Worm (Caenorhabditis elegans) whole organism, late embryonic: ENCODE measurements around the gene B0563.1.
A peak's percentile ranks its signal among the peaks of the same experiment; 100 is the strongest.

Experiments used
- T23F11.4 ChIP-seq: fragments of 200-800 bp; sonication (Bioruptor generic); optimal IDR thresholded peaks from 2 replicates; lab custom pipeline; 2018; ENCODE audit warnings: mild to moderate bottlenecking, missing genetic modification characterization, missing compliant biosample characterization
- ahr-1 ChIP-seq: sonication (generic microtip); optimal IDR thresholded peaks from 2 replicates; lab custom pipeline; 2016; ENCODE audit warnings: missing genetic modification characterization, missing compliant biosample characterization
- ceh-14 ChIP-seq: sonication (generic microtip); optimal IDR thresholded peaks from 2 replicates; lab custom pipeline; 2016; ENCODE audit warnings: missing genotype, missing genetic modification characterization, missing compliant biosample characterization
- ceh-18 ChIP-seq: sonication (generic microtip); optimal IDR thresholded peaks from 2 replicates; lab custom pipeline; 2016; ENCODE audit warnings: missing genetic modification characterization, missing compliant biosample characterization
- ceh-2 ChIP-seq: sonication (generic microtip); optimal IDR thresholded peaks from 2 replicates; lab custom pipeline; 2016; ENCODE audit warnings: missing genotype, missing genetic modification characterization, missing compliant biosample characterization
- ceh-22 ChIP-seq: sonication (generic microtip); optimal IDR thresholded peaks from 2 replicates; lab custom pipeline; 2017; ENCODE audit warnings: missing biosample characterization, missing genetic modification characterization
- ceh-24 ChIP-seq: sonication (generic microtip); optimal IDR thresholded peaks from 2 replicates; lab custom pipeline; 2016; ENCODE audit warnings: mild to moderate bottlenecking, missing genetic modification characterization, missing compliant biosample characterization
- ceh-30 ChIP-seq: fragments of 150-350 bp; optimal IDR thresholded peaks from 2 replicates; lab custom pipeline; 2014; ENCODE audit warnings: missing biosample characterization, missing genetic modification characterization
- ceh-45 ChIP-seq: fragments of 200-800 bp; sonication (Bioruptor generic); IDR thresholded peaks from 2 replicates; pipeline ENCODE4 v1.3.6; 2022; ENCODE audit warnings: missing genetic modification reagents, missing genetic modification characterization, missing compliant biosample characterization
- ceh-48 ChIP-seq: sonication (generic microtip); optimal IDR thresholded peaks from 2 replicates; lab custom pipeline; 2016; ENCODE audit warnings: missing genetic modification characterization, inconsistent platforms, missing compliant biosample characterization
- che-1 ChIP-seq: sonication (generic microtip); optimal IDR thresholded peaks from 2 replicates; lab custom pipeline; 2016; ENCODE audit warnings: mild to moderate bottlenecking, missing genetic modification characterization, missing compliant biosample characterization
- dmd-4 ChIP-seq: sonication (generic microtip); optimal IDR thresholded peaks from 2 replicates; lab custom pipeline; 2016; ENCODE audit warnings: borderline replicate concordance, missing genetic modification characterization, missing compliant biosample characterization
- dve-1 ChIP-seq: sonication (generic microtip); optimal IDR thresholded peaks from 2 replicates; lab custom pipeline; 2017; ENCODE audit warnings: antibody characterized with exemption, mild to moderate bottlenecking, missing genetic modification characterization, missing compliant biosample characterization
- elt-2 ChIP-seq: sonication (generic microtip); optimal IDR thresholded peaks from 2 replicates; lab custom pipeline; 2016; ENCODE audit warnings: missing genetic modification reagents, missing genetic modification characterization, missing compliant biosample characterization
- elt-4 ChIP-seq: sonication (generic microtip); optimal IDR thresholded peaks from 2 replicates; lab custom pipeline; 2016; ENCODE audit warnings: missing genetic modification characterization, missing compliant biosample characterization
- ets-4 ChIP-seq: sonication (generic microtip); optimal IDR thresholded peaks from 2 replicates; lab custom pipeline; 2016; ENCODE audit warnings: missing genetic modification characterization, missing compliant biosample characterization
- eyg-1 ChIP-seq: sonication (generic microtip); optimal IDR thresholded peaks from 2 replicates; lab custom pipeline; 2016; ENCODE audit warnings: missing genotype, missing genetic modification characterization, missing compliant biosample characterization
- fkh-10 ChIP-seq: fragments of 150-350 bp; optimal IDR thresholded peaks from 2 replicates; lab custom pipeline; 2014; ENCODE audit warnings: missing biosample characterization, missing genetic modification reagents, missing genetic modification characterization
- fkh-6 ChIP-seq: sonication (generic microtip); optimal IDR thresholded peaks from 2 replicates; lab custom pipeline; 2016; ENCODE audit warnings: missing genetic modification characterization, missing compliant biosample characterization
- hlh-13 ChIP-seq: fragments of 200-800 bp; sonication (Bioruptor generic); optimal IDR thresholded peaks from 2 replicates; lab custom pipeline; 2018; ENCODE audit warnings: mild to moderate bottlenecking, missing genetic modification characterization, missing compliant biosample characterization
- hlh-15 ChIP-seq: sonication (generic microtip); optimal IDR thresholded peaks from 2 replicates; lab custom pipeline; 2016; ENCODE audit warnings: missing genetic modification characterization, missing compliant biosample characterization
- hlh-30 ChIP-seq: sonication (generic microtip); optimal IDR thresholded peaks from 2 replicates; lab custom pipeline; 2017; ENCODE audit warnings: antibody characterized with exemption, missing genetic modification characterization, missing compliant biosample characterization; ENCODE audit not compliant: insufficient read depth
- hlh-6 ChIP-seq: sonication (generic microtip); optimal IDR thresholded peaks from 2 replicates; lab custom pipeline; 2016; ENCODE audit warnings: missing genotype, missing genetic modification characterization, missing compliant biosample characterization
- lin-11 ChIP-seq: fragments of 200-800 bp; sonication (Bioruptor generic); optimal IDR thresholded peaks from 2 replicates; lab custom pipeline; 2018; ENCODE audit warnings: mild to moderate bottlenecking, missing genetic modification characterization, missing compliant biosample characterization
- mec-3 ChIP-seq: sonication (generic microtip); optimal IDR thresholded peaks from 2 replicates; lab custom pipeline; 2016; ENCODE audit warnings: borderline replicate concordance, missing genetic modification characterization, missing compliant biosample characterization
- nhr-11 ChIP-seq: fragments of 150-350 bp; optimal IDR thresholded peaks from 2 replicates; lab custom pipeline; 2014; ENCODE audit warnings: missing biosample characterization, missing genetic modification characterization
- npax-4 ChIP-seq: sonication (generic microtip); optimal IDR thresholded peaks from 2 replicates; lab custom pipeline; 2016; ENCODE audit warnings: missing genetic modification characterization, missing compliant biosample characterization
- odd-2 ChIP-seq: sonication (generic microtip); optimal IDR thresholded peaks from 2 replicates; lab custom pipeline; 2017; ENCODE audit warnings: antibody characterized with exemption, mild to moderate bottlenecking, missing genetic modification characterization, missing compliant biosample characterization
- pat-9 ChIP-seq: fragments of 200-800 bp; sonication (Bioruptor generic); optimal IDR thresholded peaks from 2 replicates; lab custom pipeline; 2018; ENCODE audit warnings: mild to moderate bottlenecking, missing genetic modification characterization, moderate library complexity, missing compliant biosample characterization
- pax-1 ChIP-seq: fragments of 150-350 bp; optimal IDR thresholded peaks from 2 replicates; lab custom pipeline; 2014; ENCODE audit warnings: missing biosample characterization, missing genetic modification characterization
- pha-2 ChIP-seq: sonication (generic microtip); optimal IDR thresholded peaks from 2 replicates; lab custom pipeline; 2017; ENCODE audit warnings: mild to moderate bottlenecking, missing genetic modification characterization, missing compliant biosample characterization
- pha-4 ChIP-seq: fragments of 150-350 bp; optimal IDR thresholded peaks from 2 replicates; lab custom pipeline; 2018; ENCODE audit warnings: missing biosample characterization, missing genetic modification reagents, missing genetic modification characterization
- pqm-1 ChIP-seq: sonication (generic microtip); optimal IDR thresholded peaks from 2 replicates; lab custom pipeline; 2016; ENCODE audit warnings: missing genetic modification characterization, missing compliant biosample characterization
- rnt-1 ChIP-seq: sonication (generic microtip); optimal IDR thresholded peaks from 2 replicates; lab custom pipeline; 2016; ENCODE audit warnings: missing genetic modification characterization, missing compliant biosample characterization
- tbx-2 ChIP-seq: sonication (generic microtip); optimal IDR thresholded peaks from 2 replicates; lab custom pipeline; 2016; ENCODE audit warnings: missing genetic modification characterization, missing compliant biosample characterization
- ttx-3 ChIP-seq: sonication (generic microtip); optimal IDR thresholded peaks from 2 replicates; lab custom pipeline; 2016; ENCODE audit warnings: missing genetic modification reagents, missing genetic modification characterization, missing compliant biosample characterization
- unc-3 ChIP-seq, 2 experiments: fragments of 200-800 bp in 1 of 2; sonication (Bioruptor generic) in 1 of 2; sonication (generic microtip) in 1 of 2; conservative IDR thresholded peaks in 1 of 2; optimal IDR thresholded peaks in 1 of 2; 2 replicates each; pipeline versions ENCODE4 v1.3.6 to Lab custom; 2016 to 2022; ENCODE audit warnings: missing compliant biosample characterization in 2 of 2, missing genetic modification characterization in 2 of 2, missing genetic modification reagents in 1 of 2
- unc-42 ChIP-seq: sonication (generic microtip); optimal IDR thresholded peaks from 2 replicates; lab custom pipeline; 2016; ENCODE audit warnings: missing genotype, missing genetic modification characterization, missing compliant biosample characterization
- unc-55 ChIP-seq: sonication (generic microtip); optimal IDR thresholded peaks from 2 replicates; lab custom pipeline; 2017; ENCODE audit warnings: missing biosample characterization, missing genetic modification reagents, missing genetic modification characterization

B0563.1 gene

DNA sequence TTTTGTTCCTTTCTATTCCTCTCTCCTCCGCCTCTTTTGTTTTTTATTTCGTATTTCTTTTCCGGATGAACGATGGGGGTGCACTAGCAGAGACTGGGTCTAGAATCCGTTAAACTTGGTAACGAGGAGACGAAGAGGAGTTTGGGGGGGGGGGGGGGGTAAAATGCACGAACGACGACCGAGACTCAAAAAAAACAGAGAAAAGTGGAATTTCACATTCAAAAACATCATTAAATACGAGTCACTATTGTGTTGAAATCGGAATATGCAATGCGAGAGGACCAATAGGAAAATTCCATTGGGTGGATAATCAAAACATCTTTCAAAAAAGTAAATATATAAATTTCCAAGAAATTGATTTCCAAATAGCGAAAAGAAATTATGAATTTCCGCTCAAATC, 17.1 kb upstream of the B0563.1 start, which contains the start of gene B0563.7:
Gene B0563.7 (minus strand): TSS at position 101 of the 400 bp plus-strand sequence.
- TF ChIP-seq ceh-24 (tag; lab: Kevin White, UChicago), result no peak
- TF ChIP-seq che-1 (tag; lab: Kevin White, UChicago), result no peak
- TF ChIP-seq tbx-2 (tag; lab: Kevin White, UChicago), result no peak
- TF ChIP-seq nhr-11 (tag; lab: Kevin White, UChicago), result no peak
- no peak for TF ChIP-seq eyg-1 (tag; lab: Kevin White, UChicago)
- TF ChIP-seq T23F11.4, result no peak
- TF ChIP-seq ceh-18 (tag; lab: Kevin White, UChicago), result no peak
- TF ChIP-seq rnt-1 (tag; lab: Kevin White, UChicago), result no peak
- no peak for TF ChIP-seq ets-4
- no peak for TF ChIP-seq hlh-13 (GFP tag; lab: Kevin White, UChicago)
- no peak for TF ChIP-seq pha-2
- no peak for TF ChIP-seq hlh-15 (tag; lab: Kevin White, UChicago)
- no peak for TF ChIP-seq hlh-30 (tag; lab: Kevin White, UChicago)
- TF ChIP-seq ceh-45 (GFP tag; lab: Robert Waterston, UW), result no peak

DNA sequence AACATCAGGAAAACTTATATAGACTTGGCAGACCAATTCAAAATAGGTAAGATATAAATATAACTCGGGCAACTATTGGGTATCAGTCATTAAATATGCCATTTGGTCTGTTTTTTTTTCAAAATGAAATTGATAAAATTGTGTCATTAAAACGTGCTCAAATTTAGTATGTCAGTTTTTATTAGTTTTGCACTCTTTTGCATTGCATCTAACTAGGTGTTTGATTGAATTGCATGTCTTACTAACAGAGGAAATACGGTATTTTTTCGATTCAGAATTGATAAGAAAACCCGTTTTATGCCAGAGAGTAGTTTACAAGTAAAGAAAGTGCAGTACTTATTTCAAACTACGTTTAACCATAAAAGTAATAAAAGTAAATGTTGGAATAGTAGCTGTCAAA, 15.6 kb upstream of the B0563.1 start:
- no peak for TF ChIP-seq dmd-4 (tag; lab: Kevin White, UChicago)
- TF ChIP-seq hlh-30 (tag; lab: Kevin White, UChicago), result no peak
- TF ChIP-seq ceh-30 (tag; lab: Kevin White, UChicago), result no peak

DNA sequence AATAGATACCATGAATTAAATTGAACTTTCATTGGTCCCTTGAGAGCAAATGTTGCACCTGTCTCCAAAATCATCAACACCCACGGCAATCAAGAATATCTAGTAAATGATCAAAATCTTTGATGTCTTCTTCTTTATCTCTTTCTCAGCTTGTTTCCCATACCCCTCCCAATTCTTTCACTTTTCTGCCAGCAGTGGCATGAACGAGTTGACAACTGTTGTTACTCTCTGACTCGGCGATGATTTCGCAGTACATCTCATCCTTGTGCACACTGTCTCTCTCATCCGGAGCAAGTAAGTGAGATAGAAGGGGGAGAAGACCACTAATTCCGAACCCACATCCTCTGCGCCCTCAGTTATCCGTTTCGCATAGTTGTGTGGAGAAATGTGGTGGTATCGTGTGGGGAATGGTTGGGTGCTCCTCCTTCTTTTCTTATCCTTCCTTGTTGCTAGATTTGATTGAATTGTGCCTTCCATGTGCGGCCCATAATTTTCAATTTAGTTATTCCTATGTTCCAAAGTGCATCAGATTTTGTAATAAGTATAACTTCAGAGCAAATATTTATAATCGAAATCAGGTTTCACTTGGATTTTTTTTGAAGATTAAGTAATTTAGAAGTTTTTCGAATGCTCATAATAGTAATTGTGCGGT, 10.0 kb upstream of the B0563.1 start:
- no peak for TF ChIP-seq ets-4
- peak; percentile 4 for TF ChIP-seq rnt-1 (tag; lab: Kevin White, UChicago)
- TF ChIP-seq ceh-18 (tag; lab: Kevin White, UChicago), result peak; percentile 73
- TF ChIP-seq unc-42 (tag; lab: Kevin White, UChicago), result peak; percentile 87
- TF ChIP-seq unc-55 (GFP tag; lab: Kevin White, UChicago), result peak; percentile 67
- no peak for TF ChIP-seq unc-3 (GFP tag; conservative IDR thresholded peaks at IDR 0.05; lab: Robert Waterston, UW)
- TF ChIP-seq unc-3 (tag; optimal IDR thresholded peaks at IDR 0.05; lab: Kevin White, UChicago), result no peak

DNA sequence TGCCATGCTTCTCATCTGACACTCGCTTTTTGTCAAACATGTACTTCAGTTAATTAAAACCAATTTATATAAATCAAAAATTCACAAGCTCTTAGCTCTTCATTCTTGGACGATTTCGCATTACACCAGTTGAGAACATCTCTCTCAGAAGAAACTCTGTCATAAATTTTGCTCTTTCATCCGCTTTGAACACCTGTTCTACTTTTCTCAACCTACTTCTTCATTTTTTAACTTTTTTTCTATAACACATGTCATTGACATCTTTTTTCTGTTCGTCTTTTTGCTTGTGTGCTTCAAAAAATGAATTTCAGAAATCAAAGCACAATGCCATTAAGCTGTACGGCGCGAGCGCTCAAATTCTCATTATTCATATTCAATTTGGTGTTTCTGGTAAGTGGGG, 8.5 kb upstream of the B0563.1 start, which contains the start of gene tsp-11:
Gene tsp-11 (plus strand): TSS at position 301 of the 400 bp plus-strand sequence.
- TF ChIP-seq hlh-6 (tag; lab: Kevin White, UChicago), result no peak
- TF ChIP-seq ahr-1 (tag; lab: Kevin White, UChicago), result no peak
- TF ChIP-seq lin-11 (tag; lab: Kevin White, UChicago), result no peak
- no peak for TF ChIP-seq rnt-1 (tag; lab: Kevin White, UChicago)
- no peak for TF ChIP-seq pat-9 (tag; lab: Kevin White, UChicago)
- TF ChIP-seq ceh-22 (tag; lab: Kevin White, UChicago), result no peak
- no peak for TF ChIP-seq ceh-14 (tag; lab: Kevin White, UChicago)
- no peak for TF ChIP-seq odd-2
- TF ChIP-seq pqm-1 (tag; lab: Kevin White, UChicago), result no peak
- TF ChIP-seq mec-3 (tag; lab: Kevin White, UChicago), result no peak
- TF ChIP-seq pha-4 (tag; lab: Kevin White, UChicago), result no peak
- TF ChIP-seq nhr-11 (tag; lab: Kevin White, UChicago), result no peak
- no peak for TF ChIP-seq ets-4
- TF ChIP-seq fkh-6 (tag; lab: Kevin White, UChicago), result no peak
- TF ChIP-seq ceh-45 (GFP tag; lab: Robert Waterston, UW), result no peak

DNA sequence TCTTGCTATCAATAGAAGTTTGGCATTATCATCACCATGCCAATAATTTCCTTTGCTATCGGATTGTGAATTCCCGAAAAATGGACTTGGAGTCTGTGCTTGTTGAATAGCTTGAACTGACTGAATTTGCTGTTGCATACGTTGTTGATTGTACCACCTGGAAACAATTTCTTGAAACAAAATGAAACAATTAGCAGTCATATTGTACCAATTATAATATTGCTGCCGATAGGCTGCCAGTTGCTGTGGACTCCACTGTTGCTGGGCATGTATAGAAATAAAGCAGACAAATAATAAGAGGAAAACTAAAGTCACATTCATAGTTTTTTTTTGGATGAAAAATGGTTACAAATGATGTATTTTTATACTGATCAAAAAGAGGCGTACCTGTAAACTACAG, 4.4 kb upstream of the B0563.1 start, which contains the start of gene B0563.10:
Gene B0563.10 (minus strand): TSS at position 325 of the 400 bp plus-strand sequence.
- TF ChIP-seq pax-1 (tag; lab: Kevin White, UChicago) (no peak), ttx-3 (tag; lab: Kevin White, UChicago) (no peak), unc-42 (tag; lab: Kevin White, UChicago) (no peak), dve-1 (no peak), dmd-4 (tag; lab: Kevin White, UChicago) (no peak), elt-4 (no peak), unc-55 (GFP tag; lab: Kevin White, UChicago) (no peak), hlh-15 (tag; lab: Kevin White, UChicago) (no peak), ceh-18 (tag; lab: Kevin White, UChicago) (no peak), ceh-30 (tag; lab: Kevin White, UChicago) (no peak), fkh-10 (GFP tag; lab: Kevin White, UChicago) (no peak), elt-2 (no peak), ceh-2 (tag; lab: Kevin White, UChicago) (no peak), npax-4 (no peak), ceh-48 (no peak)
